Worm (Caenorhabditis elegans): ENCODE measurements around the gene srw-44.

The srw-44 gene

ce11 chrV:16643558-16643957 lies 36.5 kb upstream of the srw-44 start, which contains the start of gene srw-77:
Gene srw-77, minus strand, starts transcription at chrV:16643658.
- no peak for TF ChIP-seq athp-1 (tag; optimal IDR thresholded peaks at IDR 0.05)
- no peak for TF ChIP-seq lin-26 (GFP tag; IDR thresholded peaks at IDR 0.05)
- no peak for TF ChIP-seq F39B2.1 (GFP tag; IDR thresholded peaks at IDR 0.05)
- TF ChIP-seq cebp-2 (GFP tag; IDR thresholded peaks at IDR 0.05): no peak

- TF ChIP-seq ceh-100 (GFP tag; IDR thresholded peaks at IDR 0.05) (no peak), pha-4 (tag; optimal IDR thresholded peaks at IDR 0.05) (no peak), dpl-1 (GFP tag; optimal IDR thresholded peaks at IDR 0.05) (no peak), ztf-25 (GFP tag; IDR thresholded peaks at IDR 0.05) (0 out of 2 replicates have a peak, but pooled peaks have one; percentile 20), pbrm-1 (GFP tag; IDR thresholded peaks at IDR 0.05) (no peak), Y95B8A.8 (GFP tag; IDR thresholded peaks at IDR 0.05) (no peak), F37B4.10 (GFP tag; IDR thresholded peaks at IDR 0.05) (no peak), lin-35 (GFP tag; optimal IDR thresholded peaks at IDR 0.05) (no peak), snpc-3.4 (tag; optimal IDR thresholded peaks at IDR 0.05) (no peak), Y53F4B.3 (GFP tag; IDR thresholded peaks at IDR 0.05) (no peak), lin-26 (GFP tag; IDR thresholded peaks at IDR 0.05) (peak; percentile 62; the same call in 1 of the 2 replicates), atf-7 (tag; optimal IDR thresholded peaks at IDR 0.05) (no peak), B0035.1 (tag; optimal IDR thresholded peaks at IDR 0.05) (no peak), nfya-1 (tag; optimal IDR thresholded peaks at IDR 0.05; ENCODE audit: borderline replicate concordance, insufficient read depth) (no peak), unc-62 (GFP tag; optimal IDR thresholded peaks at IDR 0.05) (no peak), attf-3 (GFP tag; conservative IDR thresholded peaks at IDR 0.05) (no peak), lin-54 (GFP tag; optimal IDR thresholded peaks at IDR 0.05) (no peak), madf-8 (GFP tag; conservative IDR thresholded peaks at IDR 0.05) (no peak), mel-28 (tag; optimal IDR thresholded peaks at IDR 0.05; ENCODE audit: borderline replicate concordance) (no peak), nfya-2 (GFP tag; IDR thresholded peaks at IDR 0.05) (no peak), let-526 (GFP tag; IDR thresholded peaks at IDR 0.05) (no peak), K11D2.4 (GFP tag; IDR thresholded peaks at IDR 0.05) (no peak), let-607 (tag; optimal IDR thresholded peaks at IDR 0.05) (no peak), cebp-2 (GFP tag; IDR thresholded peaks at IDR 0.05) (no peak), ZK185.1 (tag; optimal IDR thresholded peaks at IDR 0.05; ENCODE audit: poor library complexity, severe bottlenecking) (no peak), die-1 (tag; optimal IDR thresholded peaks at IDR 0.05) (peak; percentile 56), cebp-1 (GFP tag; IDR thresholded peaks at IDR 0.05) (no peak), cebp-1 (tag; optimal IDR thresholded peaks at IDR 0.05) (no peak), unc-130 (GFP tag; optimal IDR thresholded peaks at IDR 0.05) (no peak), him-1 (tag; optimal IDR thresholded peaks at IDR 0.05) (peak; percentile 56), B0261.1 (tag; optimal IDR thresholded peaks at IDR 0.05) (peak; percentile 64), sptf-2 (GFP tag; optimal IDR thresholded peaks at IDR 0.05) (no peak), sea-2 (GFP tag; IDR thresholded peaks at IDR 0.05) (no peak), Y53G8AR.9 (GFP tag; conservative IDR thresholded peaks at IDR 0.05) (no peak), snpc-1.1 (tag; optimal IDR thresholded peaks at IDR 0.05; ENCODE audit: insufficient read depth) (peak; percentile 56), dpff-1 (tag; optimal IDR thresholded peaks at IDR 0.05) (no peak), ztf-22 (GFP tag; optimal IDR thresholded peaks at IDR 0.05) (no peak), zim-3 (tag; optimal IDR thresholded peaks at IDR 0.05) (no peak), F57A8.1 (GFP tag; optimal IDR thresholded peaks at IDR 0.05) (no peak), ama-1 (optimal IDR thresholded peaks at IDR 0.05) (no peak), ama-1 (GFP tag; optimal IDR thresholded peaks at IDR 0.05) (no peak), egl-44 (GFP tag; IDR thresholded peaks at IDR 0.05) (no peak), athp-1 (tag; optimal IDR thresholded peaks at IDR 0.05) (no peak), tbp1 (GFP tag; optimal IDR thresholded peaks at IDR 0.05) (peak; percentile 86)
Observed at ce11 chrV:16645201-16645940, 34.7 kb upstream of the srw-44 start, which contains the start of gene W06G6.17. Gene W06G6.17, minus strand, starts transcription at chrV:16645251.
